Worm (Caenorhabditis elegans) whole organism, midembryonic: ENCODE results near the gene mboa-7.

Experiments
- T22C8.4 ChIP-seq: fragments of 200-800 bp; sonication (Bioruptor generic); IDR thresholded peaks from 2 replicates; pipeline ENCODE4 v1.3.6; 2022; ENCODE audit warnings: missing genetic modification characterization, missing compliant biosample characterization
- cog-1 ChIP-seq: sonication (generic microtip); optimal IDR thresholded peaks from 2 replicates; lab custom pipeline; 2016; ENCODE audit warnings: missing genetic modification characterization, missing compliant biosample characterization
- flt-1 ChIP-seq: fragments of 200-800 bp; sonication (Bioruptor generic); IDR thresholded peaks from 2 replicates; pipeline ENCODE4 v1.3.6; 2022; ENCODE audit warnings: missing genetic modification characterization, missing compliant biosample characterization
- klf-2 ChIP-seq: fragments of 200-800 bp; sonication (Bioruptor generic); conservative IDR thresholded peaks from 2 replicates; pipeline ENCODE4 v1.3.6; 2022; ENCODE audit warnings: missing genetic modification reagents, missing genetic modification characterization, missing compliant biosample characterization
- med-1 ChIP-seq: sonication (generic microtip); optimal IDR thresholded peaks from 2 replicates; lab custom pipeline; 2017; ENCODE audit warnings: missing genetic modification characterization, mild to moderate bottlenecking, missing compliant biosample characterization, antibody characterized with exemption, missing genetic modification reagents; ENCODE audit not compliant: insufficient read depth
- ref-1 ChIP-seq: fragments of 200-800 bp; sonication (Bioruptor generic); conservative IDR thresholded peaks from 2 replicates; pipeline ENCODE4 v1.3.6; 2022; ENCODE audit warnings: missing genetic modification reagents, missing genetic modification characterization, missing compliant biosample characterization
- tab-1 ChIP-seq: fragments of 200-800 bp; sonication (Bioruptor generic); IDR thresholded peaks from 2 replicates; pipeline ENCODE4 v1.3.6; 2022; ENCODE audit warnings: missing genetic modification characterization, missing compliant biosample characterization
- ztf-23 ChIP-seq: fragments of 200-800 bp; sonication (Bioruptor generic); IDR thresholded peaks from 2 replicates; pipeline ENCODE4 v1.3.6; 2022; ENCODE audit warnings: missing genetic modification reagents, missing genetic modification characterization, missing compliant biosample characterization
- ztf-29 ChIP-seq: fragments of 200-800 bp; sonication (Bioruptor generic); IDR thresholded peaks from 2 replicates; pipeline ENCODE4 v1.3.6; 2022; ENCODE audit warnings: missing genetic modification reagents, missing genetic modification characterization, missing compliant biosample characterization

The mboa-7 gene

ce11 chrX:10545716-10546115 is 21.4 kb upstream of the mboa-7 start, which contains the start of gene F59F5.5:
F59F5.5 (plus strand) TSS chrX:10546016.
- no peak for TF ChIP-seq klf-2 (GFP tag; lab: Robert Waterston, UW)
- TF ChIP-seq tab-1 (GFP tag; lab: Robert Waterston, UW): no peak
- no peak for TF ChIP-seq ztf-29 (GFP tag; lab: Robert Waterston, UW)
- no peak for TF ChIP-seq ztf-23
- no peak for TF ChIP-seq T22C8.4

DNA sequence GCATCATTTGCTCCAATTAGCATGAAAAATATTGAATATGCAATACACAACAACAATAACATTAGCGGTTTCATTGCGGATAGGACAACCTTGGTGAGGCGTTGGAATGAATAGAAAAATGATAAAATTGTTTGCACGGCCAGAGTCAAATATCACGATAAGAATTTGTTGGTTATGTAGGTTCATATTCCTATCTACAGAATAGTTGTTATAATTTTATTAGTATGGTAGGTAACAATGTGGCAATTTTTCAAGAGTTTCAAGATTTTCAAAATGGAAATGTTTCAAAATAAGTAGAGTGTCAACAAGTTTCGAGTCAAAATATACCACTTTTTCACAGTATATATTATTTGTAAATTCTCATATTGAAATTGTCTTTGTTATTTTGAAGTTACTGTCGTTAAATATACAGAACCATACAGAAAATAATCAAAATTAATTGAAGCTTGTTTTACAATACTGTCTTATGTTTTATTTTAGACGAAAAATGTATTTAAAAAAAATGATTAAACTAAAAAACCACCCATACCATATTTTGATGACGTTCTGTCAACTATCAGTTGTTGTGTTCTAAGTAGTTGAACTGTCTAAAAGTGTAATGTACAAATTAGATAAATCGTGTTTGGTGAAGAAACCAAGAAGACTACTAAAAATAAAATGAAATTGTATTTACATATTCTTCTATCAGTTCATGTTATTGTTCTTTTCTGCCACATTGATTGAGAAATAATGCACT is 18.1 kb upstream of the mboa-7 start, which contains the start of the genes F59F5.3 and F59F5.4:
Gene F59F5.3 (minus strand): TSS at position 101 of the 736 bp plus-strand sequence.
Gene F59F5.4 (plus strand): TSS at position 686 of the 736 bp plus-strand sequence.
- TF ChIP-seq ztf-29 (GFP tag; lab: Robert Waterston, UW): no peak
- TF ChIP-seq T22C8.4: no peak
- TF ChIP-seq flt-1: no peak
- TF ChIP-seq ref-1 (GFP tag; lab: Robert Waterston, UW): no peak
- no peak for TF ChIP-seq ztf-23
- TF ChIP-seq cog-1 (tag; lab: Kevin White, UChicago): no peak
- TF ChIP-seq klf-2 (GFP tag; lab: Robert Waterston, UW): no peak
- no peak for TF ChIP-seq tab-1 (GFP tag; lab: Robert Waterston, UW)
- no peak for TF ChIP-seq med-1

ce11 chrX:10541789-10542188 is 17.4 kb upstream of the mboa-7 start:
- TF ChIP-seq med-1 (no peak), ztf-23 (no peak), tab-1 (GFP tag; lab: Robert Waterston, UW) (no peak)

ce11 chrX:10534625-10535244 is 10.4 kb upstream of the mboa-7 start:
- no peak for TF ChIP-seq flt-1
- TF ChIP-seq tab-1 (GFP tag; lab: Robert Waterston, UW): no peak
- no peak for TF ChIP-seq ztf-29 (GFP tag; lab: Robert Waterston, UW)
- TF ChIP-seq ztf-23: no peak
- no peak for TF ChIP-seq T22C8.4
- no peak for TF ChIP-seq cog-1 (tag; lab: Kevin White, UChicago)

ce11 chrX:10533447-10533846 is 9.1 kb upstream of the mboa-7 start, which contains the start of gene glo-3:
glo-3 (plus strand) TSS chrX:10533699.
- TF ChIP-seq klf-2 (GFP tag; lab: Robert Waterston, UW) (no peak), T22C8.4 (no peak), ref-1 (GFP tag; lab: Robert Waterston, UW) (no peak), tab-1 (GFP tag; lab: Robert Waterston, UW) (no peak), cog-1 (tag; lab: Kevin White, UChicago) (no peak), ztf-23 (no peak)

ce11 chrX:10532180-10532833 is 7.9 kb upstream of the mboa-7 start:
- TF ChIP-seq ztf-23 (no peak), ztf-29 (GFP tag; lab: Robert Waterston, UW) (no peak), cog-1 (tag; lab: Kevin White, UChicago) (no peak), flt-1 (no peak), klf-2 (GFP tag; lab: Robert Waterston, UW) (no peak), T22C8.4 (no peak), med-1 (no peak), ref-1 (GFP tag; lab: Robert Waterston, UW) (no peak)

- TF ChIP-seq ref-1 (GFP tag; lab: Robert Waterston, UW) (no peak), flt-1 (no peak), klf-2 (GFP tag; lab: Robert Waterston, UW) (no peak), cog-1 (tag; lab: Kevin White, UChicago) (no peak), tab-1 (GFP tag; lab: Robert Waterston, UW) (no peak), med-1 (no peak), ztf-29 (GFP tag; lab: Robert Waterston, UW) (no peak), T22C8.4 (no peak), ztf-23 (no peak)
These were observed 4.6 kb upstream of the mboa-7 start, which contains the start of the genes F14F3.5 and slcf-1 for ce11 chrX:10528993-10529392. F14F3.5 (minus strand) TSS chrX:10529226. slcf-1 (plus strand) TSS chrX:10529294.

DNA sequence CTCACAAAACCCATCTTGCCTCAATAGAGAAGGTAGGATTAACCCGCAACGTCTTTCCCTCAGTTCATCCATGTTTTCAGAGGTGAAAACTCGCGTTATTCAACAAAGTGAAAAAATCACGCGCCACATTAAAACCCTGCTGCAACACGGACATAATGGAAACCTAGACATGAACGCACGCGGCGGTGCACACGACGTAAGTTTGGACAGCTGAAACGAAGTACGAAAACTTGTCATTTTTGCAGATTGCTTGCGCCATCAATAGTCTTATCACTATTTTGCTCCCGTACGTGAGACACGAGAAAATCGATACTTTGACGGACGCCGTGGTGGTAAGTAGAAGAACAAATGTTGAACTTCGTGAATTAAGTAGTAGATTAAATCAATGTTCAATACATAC is 3.0 kb upstream of the mboa-7 start:
- TF ChIP-seq tab-1 (GFP tag; lab: Robert Waterston, UW): no peak
- no peak for TF ChIP-seq cog-1 (tag; lab: Kevin White, UChicago)
- TF ChIP-seq flt-1: no peak
- no peak for TF ChIP-seq ztf-23
- TF ChIP-seq ztf-29 (GFP tag; lab: Robert Waterston, UW): no peak
- TF ChIP-seq ref-1 (GFP tag; lab: Robert Waterston, UW): no peak
- no peak for TF ChIP-seq klf-2 (GFP tag; lab: Robert Waterston, UW)
- no peak for TF ChIP-seq T22C8.4
- no peak for TF ChIP-seq med-1

DNA sequence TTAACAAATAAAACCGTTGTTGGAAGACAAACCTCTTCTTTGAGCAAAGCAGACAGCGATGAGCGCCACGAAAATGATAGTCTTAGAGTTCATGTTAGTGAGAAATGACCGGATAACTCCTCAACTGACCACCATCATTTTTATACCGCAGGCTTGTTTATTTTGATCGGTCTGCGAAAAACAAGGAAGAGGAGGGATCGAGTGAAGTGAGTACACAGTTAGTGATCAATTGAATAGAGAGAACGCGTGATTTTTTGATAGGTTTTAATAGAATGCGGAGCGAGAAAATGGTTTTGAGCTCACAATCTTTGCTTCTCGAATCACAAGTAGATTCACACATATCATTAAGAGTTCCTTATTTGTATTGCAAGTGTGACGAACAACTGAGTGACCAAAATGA is 3.1 kb downstream of the mboa-7 start, which contains the start of gene F14F3.4:
Gene F14F3.4 (minus strand): TSS at position 101 of the 400 bp plus-strand sequence.
- TF ChIP-seq tab-1 (GFP tag; lab: Robert Waterston, UW) (no peak), T22C8.4 (no peak), ztf-23 (no peak), med-1 (no peak), ztf-29 (GFP tag; lab: Robert Waterston, UW) (no peak), klf-2 (GFP tag; lab: Robert Waterston, UW) (no peak), ref-1 (GFP tag; lab: Robert Waterston, UW) (no peak), flt-1 (no peak), cog-1 (tag; lab: Kevin White, UChicago) (no peak)

- TF ChIP-seq med-1 (no peak), klf-2 (GFP tag; lab: Robert Waterston, UW) (no peak), ref-1 (GFP tag; lab: Robert Waterston, UW) (no peak), T22C8.4 (no peak), flt-1 (no peak), ztf-23 (no peak), ztf-29 (GFP tag; lab: Robert Waterston, UW) (no peak), tab-1 (GFP tag; lab: Robert Waterston, UW) (no peak), cog-1 (tag; lab: Kevin White, UChicago) (no peak)
These were observed 4.2 kb downstream of the mboa-7 start for ce11 chrX:10520185-10520584.
